Fruit fly (Drosophila melanogaster): ENCODE data around the gene CG11151.

Gene CG11151

DNA sequence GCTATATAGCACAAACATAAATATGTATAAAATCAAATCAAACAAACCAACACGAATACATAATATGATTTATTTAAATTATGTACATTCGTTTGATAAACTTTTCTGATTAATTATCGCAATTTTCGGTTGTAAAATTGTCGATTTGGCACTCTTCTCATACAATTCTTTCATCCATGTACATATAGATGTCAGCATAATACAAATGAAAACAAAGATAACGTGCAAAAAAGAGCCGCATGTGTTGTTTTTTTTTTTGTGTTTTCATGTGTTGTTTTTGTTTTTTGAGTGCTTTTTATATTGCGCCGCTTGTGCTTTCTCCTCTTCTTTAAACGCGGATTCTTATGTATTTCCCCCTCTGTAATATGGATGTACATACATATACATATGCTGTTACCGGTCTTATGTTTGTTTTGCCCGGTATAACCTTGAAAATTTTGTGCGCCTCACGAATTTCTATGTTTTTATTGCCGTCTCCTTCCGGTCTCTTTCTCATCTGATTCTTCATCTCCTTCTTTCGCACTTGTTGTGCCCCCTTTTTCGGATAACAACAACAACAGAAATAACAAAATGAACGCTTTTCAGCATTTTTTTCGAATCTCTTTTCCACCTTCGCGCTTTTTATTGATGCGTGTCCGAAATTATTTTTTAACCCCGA, 13.7 kb downstream of the CG11151 start (continued):
- TF ChIP-seq Doc2 (GFP tag; IDR thresholded peaks at IDR 0.05) (no peak), Adf1 (GFP tag; IDR thresholded peaks at IDR 0.05) (no peak), CG4282 (GFP tag; optimal IDR thresholded peaks at IDR 0.05) (no peak), mam (GFP tag; optimal IDR thresholded peaks at IDR 0.05) (no peak), CG30431 (GFP tag; optimal IDR thresholded peaks at IDR 0.05) (no peak), CG14441 (GFP tag; IDR thresholded peaks at IDR 0.05) (no peak), CG32767 (GFP tag; IDR thresholded peaks at IDR 0.05) (no peak), CG13775 (GFP tag; optimal IDR thresholded peaks at IDR 0.05) (no peak), hbn (GFP tag; IDR thresholded peaks at IDR 0.05; ENCODE audit: partially characterized antibody) (no peak), CG9817 (tag; optimal IDR thresholded peaks at IDR 0.05) (no peak), Nf-YB (GFP tag; optimal IDR thresholded peaks at IDR 0.05) (no peak), CG16815 (GFP tag; optimal IDR thresholded peaks at IDR 0.05) (no peak), ase (GFP tag; IDR thresholded peaks at IDR 0.05) (no peak), tgo (GFP tag; IDR thresholded peaks at IDR 0.05) (no peak), Nf-YC (tag; optimal IDR thresholded peaks at IDR 0.05) (no peak), pros (GFP tag; optimal IDR thresholded peaks at IDR 0.05) (peak; percentile 47), CG17328 (GFP tag; IDR thresholded peaks at IDR 0.05) (no peak), CG33557 (GFP tag; optimal IDR thresholded peaks at IDR 0.05) (no peak), Hmr (GFP tag; optimal IDR thresholded peaks at IDR 0.05) (no peak), CG34224 (GFP tag; IDR thresholded peaks at IDR 0.05; ENCODE audit: partially characterized antibody) (no peak), CG3281 (GFP tag; optimal IDR thresholded peaks at IDR 0.05) (no peak), Lim3 (GFP tag; IDR thresholded peaks at IDR 0.05) (no peak), Nf-YA (GFP tag; IDR thresholded peaks at IDR 0.05) (no peak), Scr (GFP tag; IDR thresholded peaks at IDR 0.05; ENCODE audit: partially characterized antibody) (no peak), Bdp1 (GFP tag; optimal IDR thresholded peaks at IDR 0.05) (no peak), CG13894 (tag; optimal IDR thresholded peaks at IDR 0.05) (peak; percentile 16), CG5245 (GFP tag; optimal IDR thresholded peaks at IDR 0.05) (no peak), salm (tag; optimal IDR thresholded peaks at IDR 0.05) (no peak), CoRest (tag; optimal IDR thresholded peaks at IDR 0.05) (no peak), bigmax (GFP tag; optimal IDR thresholded peaks at IDR 0.05) (peak; percentile 65), Meics (GFP tag; optimal IDR thresholded peaks at IDR 0.05) (no peak), wdn (GFP tag; IDR thresholded peaks at IDR 0.05) (no peak), Med (GFP tag) (no peak), cato (GFP tag; optimal IDR thresholded peaks at IDR 0.05; ENCODE audit: borderline replicate concordance) (no peak), CG7963 (GFP tag; IDR thresholded peaks at IDR 0.05; ENCODE audit: partially characterized antibody) (no peak), CG12769 (tag; optimal IDR thresholded peaks at IDR 0.05) (peak; percentile 3), CG14965 (GFP tag; optimal IDR thresholded peaks at IDR 0.05; ENCODE audit: borderline replicate concordance) (no peak), CG7839 (tag; optimal IDR thresholded peaks at IDR 0.05) (no peak), Bteb2 (GFP tag; optimal IDR thresholded peaks at IDR 0.05) (no peak), CG12104 (GFP tag; optimal IDR thresholded peaks at IDR 0.05) (no peak), sd (tag; optimal IDR thresholded peaks at IDR 0.05) (peak; percentile 43), Atf3 (GFP tag; optimal IDR thresholded peaks at IDR 0.05) (no peak), CG32772 (GFP tag; IDR thresholded peaks at IDR 0.05) (no peak), CG13287 (GFP tag; IDR thresholded peaks at IDR 0.05; ENCODE audit: partially characterized antibody) (0 out of 2 replicates have a peak, but pooled peaks have one; percentile 12), ems (GFP tag; optimal IDR thresholded peaks at IDR 0.05) (no peak), CG11696 (GFP tag; IDR thresholded peaks at IDR 0.05) (no peak)
